Worm (Caenorhabditis elegans): Measurements from ENCODE around the gene lin-23.

lin-23 gene

DNA sequence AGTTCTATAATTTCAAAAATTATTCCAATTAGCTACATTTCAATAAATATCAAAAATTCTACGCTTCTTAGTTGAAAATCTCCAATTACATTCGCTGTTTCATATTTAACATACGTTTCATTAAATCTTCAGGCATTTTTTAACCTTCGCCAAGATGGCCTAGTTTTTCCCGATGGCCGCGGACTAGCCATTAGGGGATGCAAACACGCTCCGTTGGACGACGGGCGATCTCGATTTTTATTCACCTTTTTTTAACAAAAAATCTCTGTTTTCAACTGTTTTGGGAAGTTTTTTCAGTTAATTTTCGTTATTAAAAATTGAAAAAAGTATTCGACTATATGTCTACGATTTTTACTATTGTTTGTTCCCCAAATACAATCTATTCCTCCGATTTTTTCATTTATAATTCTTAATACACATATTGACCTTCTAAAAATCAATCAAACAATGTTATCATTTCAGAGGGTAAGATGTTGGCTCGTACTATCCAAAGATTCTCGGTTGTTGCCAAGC is 12.1 kb downstream of the lin-23 start, which contains the start of gene F58F12.1 (continued):
- TF ChIP-seq lsy-2 (tag; optimal IDR thresholded peaks at IDR 0.05), result peak; percentile 56 to 79
- TF ChIP-seq lin-14 (GFP tag; optimal IDR thresholded peaks at IDR 0.05), result peak; percentile 73
- no peak for TF ChIP-seq mef-2 (tag; optimal IDR thresholded peaks at IDR 0.05)
- peak in 2 of 3 experiments; percentile 39 to 70 for TF ChIP-seq ceh-82 (tag; optimal IDR thresholded peaks at IDR 0.05)

DNA sequence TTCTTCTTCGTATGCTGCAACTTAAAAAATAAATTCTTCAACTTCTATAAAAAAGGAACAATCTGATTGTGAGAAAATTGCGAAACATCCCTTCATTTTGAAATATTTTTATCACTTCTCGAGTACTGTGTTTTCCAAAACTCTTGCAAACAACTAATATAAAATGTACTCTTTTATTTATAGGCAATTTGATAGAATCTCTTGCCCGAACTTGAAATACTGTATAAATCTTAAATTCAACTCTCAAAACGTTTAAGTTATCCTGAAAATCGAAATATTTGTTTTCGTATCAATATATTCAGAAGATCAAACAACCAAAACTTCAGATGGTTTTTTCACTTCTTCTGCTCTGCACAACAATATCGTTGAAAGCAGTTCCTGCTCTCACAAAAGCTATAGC is 15.4 kb downstream of the lin-23 start, which contains the start of gene F58F12.4:
F58F12.4 (plus strand) TSS at position 301 of the 400 bp plus-strand sequence.
- TF ChIP-seq ceh-8 (GFP tag; optimal IDR thresholded peaks at IDR 0.05) (no peak), zag-1 (tag; optimal IDR thresholded peaks at IDR 0.05) (no peak), egl-27 (tag; optimal IDR thresholded peaks at IDR 0.05) (no peak), mdl-1 (tag; optimal IDR thresholded peaks at IDR 0.05) (no peak), hlh-17 (GFP tag; optimal IDR thresholded peaks at IDR 0.05; ENCODE audit: borderline replicate concordance) (no peak), lin-35 (GFP tag; optimal IDR thresholded peaks at IDR 0.05) (no peak), irx-1 (tag; optimal IDR thresholded peaks at IDR 0.05) (no peak), lin-14 (GFP tag; optimal IDR thresholded peaks at IDR 0.05) (no peak), nhr-20 (tag; optimal IDR thresholded peaks at IDR 0.05) (no peak), blmp-1 (tag; optimal IDR thresholded peaks at IDR 0.05) (no peak), lin-15B (tag; optimal IDR thresholded peaks at IDR 0.05) (no peak), nhr-237 (tag; optimal IDR thresholded peaks at IDR 0.05) (no peak), ztf-11 (tag; optimal IDR thresholded peaks at IDR 0.05) (no peak), C34B4.2 (tag; optimal IDR thresholded peaks at IDR 0.05) (no peak), fos-1 (tag; optimal IDR thresholded peaks at IDR 0.05) (no peak)

DNA sequence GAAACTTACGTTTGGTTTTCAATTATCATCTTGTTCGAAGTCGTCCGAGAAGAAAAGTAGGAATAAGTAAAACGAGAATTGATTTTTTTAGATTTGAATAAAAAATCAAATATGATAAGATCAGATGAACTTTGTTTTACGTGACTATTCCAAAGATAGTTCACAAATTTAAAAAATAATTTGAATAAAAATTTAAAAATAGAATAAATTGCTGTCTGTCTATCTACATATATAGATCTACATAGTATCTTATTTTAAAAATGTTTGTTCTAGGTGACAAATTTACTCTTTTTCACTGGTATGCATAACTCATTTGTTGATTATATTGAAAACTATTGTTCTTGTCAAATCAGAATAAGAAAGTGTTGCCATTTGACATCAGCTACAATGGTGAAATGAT is 16.8 kb downstream of the lin-23 start, which contains the start of gene F58F12.2:
F58F12.2 (minus strand) TSS at position 101 of the 400 bp plus-strand sequence.
- no peak for TF ChIP-seq aly-2 (tag; optimal IDR thresholded peaks at IDR 0.05)
- TF ChIP-seq ceh-90 (tag; optimal IDR thresholded peaks at IDR 0.05), result no peak
- TF ChIP-seq ztf-11 (tag; optimal IDR thresholded peaks at IDR 0.05), result no peak
- no peak for TF ChIP-seq ceh-82 (tag; optimal IDR thresholded peaks at IDR 0.05)
- no peak for TF ChIP-seq hlh-4 (tag; optimal IDR thresholded peaks at IDR 0.05)
- no peak for TF ChIP-seq C34B4.2 (tag; optimal IDR thresholded peaks at IDR 0.05)
- TF ChIP-seq snpc-4 (tag; optimal IDR thresholded peaks at IDR 0.05), result no peak
- no peak for TF ChIP-seq swsn-7 (tag; optimal IDR thresholded peaks at IDR 0.05)
- TF ChIP-seq F16B12.6 (tag; optimal IDR thresholded peaks at IDR 0.05), result no peak
- no peak for TF ChIP-seq lin-39 (tag; optimal IDR thresholded peaks at IDR 0.05)

ce11 chrII:6391195-6391594 is 20.1 kb downstream of the lin-23 start, which contains the start of gene F58F12.3:
TSS of gene F58F12.3 (minus strand) at chrII:6391295.
- no peak for TF ChIP-seq F16B12.6 (tag; optimal IDR thresholded peaks at IDR 0.05)
- no peak for TF ChIP-seq pag-3 (tag; optimal IDR thresholded peaks at IDR 0.05; ENCODE audit: borderline replicate concordance, insufficient read depth)
- no peak for TF ChIP-seq egl-27 (tag; optimal IDR thresholded peaks at IDR 0.05)
- no peak for TF ChIP-seq ztf-11 (tag; optimal IDR thresholded peaks at IDR 0.05)
- TF ChIP-seq nhr-71 (tag; optimal IDR thresholded peaks at IDR 0.05), result no peak
- TF ChIP-seq lin-15B (tag; optimal IDR thresholded peaks at IDR 0.05), result no peak
- no peak for TF ChIP-seq alr-1 (tag; optimal IDR thresholded peaks at IDR 0.05; ENCODE audit: borderline replicate concordance)
- TF ChIP-seq jun-1 (tag; optimal IDR thresholded peaks at IDR 0.05), result no peak
- TF ChIP-seq pqm-1 (tag; optimal IDR thresholded peaks at IDR 0.05), result no peak
- TF ChIP-seq nhr-90 (tag; optimal IDR thresholded peaks at IDR 0.05; ENCODE audit: poor library complexity), result no peak
- TF ChIP-seq fos-1 (tag; optimal IDR thresholded peaks at IDR 0.05), result no peak
- no peak for TF ChIP-seq nhr-19 (GFP tag; conservative IDR thresholded peaks at IDR 0.05)
- no peak for TF ChIP-seq ceh-82 (tag; optimal IDR thresholded peaks at IDR 0.05)
- TF ChIP-seq nhr-20 (tag; optimal IDR thresholded peaks at IDR 0.05), result no peak
- no peak for TF ChIP-seq fkh-4 (tag; optimal IDR thresholded peaks at IDR 0.05; ENCODE audit: borderline replicate concordance)
- no peak for TF ChIP-seq ceh-8 (GFP tag; optimal IDR thresholded peaks at IDR 0.05)
- TF ChIP-seq nhr-47 (tag; optimal IDR thresholded peaks at IDR 0.05), result no peak
- no peak for TF ChIP-seq efl-3 (GFP tag; optimal IDR thresholded peaks at IDR 0.05)
- TF ChIP-seq fkh-10 (GFP tag; optimal IDR thresholded peaks at IDR 0.05), result no peak
- no peak for TF ChIP-seq nhr-85 (tag)
